Worm (Caenorhabditis elegans) whole organism, midembryonic: Measurements from ENCODE around the gene C08B6.3.

Experiments
- flt-1 ChIP-seq: fragments of 200-800 bp; sonication (Bioruptor generic); IDR thresholded peaks from 2 replicates; pipeline ENCODE4 v1.3.6; 2022; ENCODE audit warnings: missing genetic modification characterization, missing compliant biosample characterization
- tab-1 ChIP-seq: fragments of 200-800 bp; sonication (Bioruptor generic); IDR thresholded peaks from 2 replicates; pipeline ENCODE4 v1.3.6; 2022; ENCODE audit warnings: missing genetic modification characterization, missing compliant biosample characterization

DNA sequence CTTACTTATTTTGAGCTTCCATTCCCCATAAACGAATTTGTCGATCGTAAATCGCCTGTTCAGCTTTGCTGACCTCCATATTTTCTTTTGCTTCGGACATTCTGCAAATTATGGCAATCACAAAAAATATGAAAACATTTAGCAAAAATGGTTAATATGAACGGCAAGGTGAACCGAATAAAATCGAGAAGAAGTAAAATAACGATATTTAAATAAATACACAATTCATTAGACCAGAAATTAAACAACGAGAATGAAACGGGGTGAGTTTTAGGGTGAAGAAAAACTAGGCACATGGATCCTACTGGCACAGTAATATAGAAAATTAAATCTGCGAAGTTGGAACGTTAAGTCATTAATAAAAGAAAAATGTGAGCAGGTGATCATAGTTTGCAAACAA, 18.1 kb upstream of the C08B6.3 start, which contains the start of gene aos-1:
- TF ChIP-seq tab-1 (GFP tag; lab: Robert Waterston, UW) = no peak
- no peak for TF ChIP-seq flt-1
